ENCODE assay signal across 8 worm cellular contexts in the genomic region with DNA sequence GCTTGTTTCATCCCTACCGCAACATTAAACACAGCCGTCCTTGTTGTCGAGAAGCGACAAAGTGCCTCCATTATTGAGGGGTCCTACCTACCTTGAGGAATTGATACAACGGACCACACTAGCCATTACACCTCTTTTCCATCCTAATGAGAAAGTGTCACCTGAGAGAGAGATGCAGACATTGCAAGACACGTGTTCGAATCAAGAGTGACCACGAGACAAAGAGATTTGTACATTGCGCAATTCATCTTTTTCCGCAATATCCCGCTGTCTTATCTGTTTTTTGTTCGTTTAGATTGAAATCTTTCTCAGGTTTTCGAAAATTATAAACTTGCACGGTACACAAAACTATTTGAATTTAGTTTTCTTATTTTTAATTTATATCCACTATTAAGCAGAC.
A peak's percentile ranks its signal among the peaks of the same experiment; 100 is the strongest.
TF ChIP-seq lines count a peak whose summit lies in the region.

No protein-coding gene starts in this region.

TF ChIP-seq in whole organism, L1 larva, 84 proteins besides CTCF, POLR2A, EP300 and RAD21 (continues in another document):
- TF ChIP-seq rnt-1 (tag; optimal IDR thresholded peaks at IDR 0.05; lab: Kevin White, UChicago) (peak; percentile 79), lin-15B (tag; optimal IDR thresholded peaks at IDR 0.05; lab: Kevin White, UChicago) (no peak), fkh-10 (GFP tag; optimal IDR thresholded peaks at IDR 0.05; lab: Kevin White, UChicago) (no peak), lsy-2 (tag; optimal IDR thresholded peaks at IDR 0.05; lab: Kevin White, UChicago) (peak; percentile 39 to 41), efl-1 (optimal IDR thresholded peaks at IDR 0.05; lab: Kevin White, UChicago) (peak in 1 of 2 experiments; percentile 12), efl-1 (GFP tag; optimal IDR thresholded peaks at IDR 0.05 in 1 of 2; lab: Kevin White, UChicago) (no peak), efl-3 (GFP tag; optimal IDR thresholded peaks at IDR 0.05; lab: Kevin White, UChicago) (no peak), C16A3.4 (tag; optimal IDR thresholded peaks at IDR 0.05; lab: Kevin White, UChicago) (peak; percentile 49), nhr-11 (tag; optimal IDR thresholded peaks at IDR 0.05; lab: Kevin White, UChicago) (no peak), zip-4 (GFP tag; optimal IDR thresholded peaks at IDR 0.05; lab: Kevin White, UChicago) (no peak), nhr-71 (tag; optimal IDR thresholded peaks at IDR 0.05; lab: Kevin White, UChicago) (peak; percentile 87)

TF ChIP-seq in whole organism, L2 larva, 48 proteins besides CTCF, POLR2A, EP300 and RAD21 (continues in another document):
- TF ChIP-seq blmp-1 (tag; optimal IDR thresholded peaks at IDR 0.05; lab: Kevin White, UChicago; ENCODE audit: insufficient read depth), result peak; percentile 1
- no peak for TF ChIP-seq alr-1 (tag; optimal IDR thresholded peaks at IDR 0.05; lab: Kevin White, UChicago)
- no peak for TF ChIP-seq gmeb-1 (tag; optimal IDR thresholded peaks at IDR 0.05; lab: Kevin White, UChicago)
- TF ChIP-seq nhr-23 (tag; optimal IDR thresholded peaks at IDR 0.05; lab: Kevin White, UChicago), result no peak
- no peak for TF ChIP-seq sma-3 (GFP tag; optimal IDR thresholded peaks at IDR 0.05; lab: Kevin White, UChicago)
- TF ChIP-seq ztf-1 (GFP tag; conservative IDR thresholded peaks at IDR 0.05; lab: Robert Waterston, UW), result no peak
- no peak for TF ChIP-seq peb-1 (tag; optimal IDR thresholded peaks at IDR 0.05; lab: Kevin White, UChicago)
- TF ChIP-seq ztf-4 (tag; optimal IDR thresholded peaks at IDR 0.05; lab: Kevin White, UChicago), result peak; percentile 11
- peak; percentile 72 for TF ChIP-seq sma-9 (GFP tag; optimal IDR thresholded peaks at IDR 0.05; lab: Kevin White, UChicago)
- no peak for TF ChIP-seq sma-9 (tag; optimal IDR thresholded peaks at IDR 0.05; lab: Kevin White, UChicago)
- peak; percentile 69 for TF ChIP-seq C34F6.9 (tag; optimal IDR thresholded peaks at IDR 0.05; lab: Kevin White, UChicago)

TF ChIP-seq in whole organism, L3 larva, 47 proteins besides CTCF, POLR2A, EP300 and RAD21 (continues in another document):
- no peak for TF ChIP-seq skn-1 (tag; optimal IDR thresholded peaks at IDR 0.05; lab: Kevin White, UChicago)
- TF ChIP-seq nhr-43 (tag; optimal IDR thresholded peaks at IDR 0.05; lab: Kevin White, UChicago; ENCODE audit: poor library complexity, severe bottlenecking), result peak; percentile 21
- no peak for TF ChIP-seq ceh-28 (tag; optimal IDR thresholded peaks at IDR 0.05; lab: Kevin White, UChicago)
- peak; percentile 18 for TF ChIP-seq nhr-23 (tag; optimal IDR thresholded peaks at IDR 0.05; lab: Kevin White, UChicago)
- TF ChIP-seq elt-2 (tag; optimal IDR thresholded peaks at IDR 0.05; lab: Kevin White, UChicago), result no peak
- TF ChIP-seq mdl-1 (tag; optimal IDR thresholded peaks at IDR 0.05; lab: Kevin White, UChicago), result peak; percentile 40
- peak; percentile 87 for TF ChIP-seq lin-39 (tag; optimal IDR thresholded peaks at IDR 0.05; lab: Kevin White, UChicago)
- TF ChIP-seq unc-39 (tag; optimal IDR thresholded peaks at IDR 0.05; lab: Kevin White, UChicago), result no peak
- no peak for TF ChIP-seq nhr-237 (tag; optimal IDR thresholded peaks at IDR 0.05; lab: Kevin White, UChicago)
- peak; percentile 73 for TF ChIP-seq elt-1 (tag; optimal IDR thresholded peaks at IDR 0.05; lab: Kevin White, UChicago)
- TF ChIP-seq mml-1 (tag; optimal IDR thresholded peaks at IDR 0.05; lab: Kevin White, UChicago), result no peak

TF ChIP-seq in whole organism, L4 larva, 104 proteins besides CTCF, POLR2A, EP300 and RAD21:
- TF ChIP-seq nhr-77 (tag; optimal IDR thresholded peaks at IDR 0.05; lab: Kevin White, UChicago) (no peak), mxl-3 (GFP tag; optimal IDR thresholded peaks at IDR 0.05; lab: Kevin White, UChicago) (peak; percentile 92), hlh-30 (tag; optimal IDR thresholded peaks at IDR 0.05; lab: Kevin White, UChicago; ENCODE audit: insufficient read depth) (peak; percentile 95), F44E2.7 (GFP tag; IDR thresholded peaks at IDR 0.05; lab: Robert Waterston, UW) (no peak), nhr-11 (tag; optimal IDR thresholded peaks at IDR 0.05; lab: Kevin White, UChicago) (peak; percentile 53), daf-16 (GFP tag; optimal IDR thresholded peaks at IDR 0.05; lab: Kevin White, UChicago) (peak in 1 of 2 experiments; percentile 2), daf-16 (tag; optimal IDR thresholded peaks at IDR 0.05; lab: Kevin White, UChicago) (no peak), mdl-1 (tag; optimal IDR thresholded peaks at IDR 0.05; lab: Kevin White, UChicago) (peak in 1 of 2 experiments; percentile 81), hlh-11 (tag; optimal IDR thresholded peaks at IDR 0.05; lab: Kevin White, UChicago) (peak; percentile 63), nhr-28 (tag; optimal IDR thresholded peaks at IDR 0.05; lab: Kevin White, UChicago) (peak; percentile 26)
TF ChIP-seq in whole organism, L4 larva: peak in this region for 7.

TF ChIP-seq in whole organism, late embryonic, 69 proteins besides CTCF, POLR2A, EP300 and RAD21 (continues in another document):
- TF ChIP-seq ceh-31 (tag; optimal IDR thresholded peaks at IDR 0.05; lab: Kevin White, UChicago) (no peak), nhr-232 (tag; optimal IDR thresholded peaks at IDR 0.05; lab: Kevin White, UChicago) (no peak), ztf-16 (tag; optimal IDR thresholded peaks at IDR 0.05; lab: Kevin White, UChicago) (no peak), ref-2 (tag; optimal IDR thresholded peaks at IDR 0.05; lab: Kevin White, UChicago) (peak; percentile 68), rnt-1 (tag; optimal IDR thresholded peaks at IDR 0.05; lab: Kevin White, UChicago) (peak; percentile 72), ceh-34 (tag; optimal IDR thresholded peaks at IDR 0.05; lab: Kevin White, UChicago) (peak; percentile 42), unc-55 (GFP tag; optimal IDR thresholded peaks at IDR 0.05; lab: Kevin White, UChicago) (peak; percentile 83), nhr-11 (tag; optimal IDR thresholded peaks at IDR 0.05; lab: Kevin White, UChicago) (no peak), pros-1 (tag; optimal IDR thresholded peaks at IDR 0.05; lab: Kevin White, UChicago) (no peak), lin-11 (tag; optimal IDR thresholded peaks at IDR 0.05; lab: Kevin White, UChicago) (no peak), ceh-48 (tag; optimal IDR thresholded peaks at IDR 0.05; lab: Kevin White, UChicago) (no peak), K02D7.2 (tag; optimal IDR thresholded peaks at IDR 0.05; lab: Kevin White, UChicago) (no peak)

TF ChIP-seq in whole organism, midembryonic, 9 proteins besides CTCF, POLR2A, EP300 and RAD21:
- peak; percentile 88 for TF ChIP-seq cog-1 (tag; optimal IDR thresholded peaks at IDR 0.05; lab: Kevin White, UChicago)
- TF ChIP-seq tab-1 (GFP tag; IDR thresholded peaks at IDR 0.05; lab: Robert Waterston, UW), result no peak
- TF ChIP-seq ztf-29 (GFP tag; IDR thresholded peaks at IDR 0.05; lab: Robert Waterston, UW), result no peak
- TF ChIP-seq flt-1 (GFP tag; IDR thresholded peaks at IDR 0.05; lab: Robert Waterston, UW), result no peak
- no peak for TF ChIP-seq ztf-23 (GFP tag; IDR thresholded peaks at IDR 0.05; lab: Robert Waterston, UW)

TF ChIP-seq in whole organism, mixed stage, embryonic, 35 proteins besides CTCF, POLR2A, EP300 and RAD21 (continues in another document):
- peak; percentile 72 for TF ChIP-seq zip-8 (tag; optimal IDR thresholded peaks at IDR 0.05; lab: Kevin White, UChicago)
- no peak for TF ChIP-seq cnd-1 (tag; optimal IDR thresholded peaks at IDR 0.05; lab: Kevin White, UChicago)
- peak; percentile 23 for TF ChIP-seq ces-1 (GFP tag; optimal IDR thresholded peaks at IDR 0.05; lab: Kevin White, UChicago)
- no peak for TF ChIP-seq flh-1 (GFP tag; optimal IDR thresholded peaks at IDR 0.05; lab: Kevin White, UChicago)
- TF ChIP-seq drap-1 (GFP tag; optimal IDR thresholded peaks at IDR 0.05; lab: Kevin White, UChicago), result no peak
- TF ChIP-seq ceh-39 (tag; optimal IDR thresholded peaks at IDR 0.05; lab: Kevin White, UChicago), result no peak
- TF ChIP-seq unc-62 (GFP tag; optimal IDR thresholded peaks at IDR 0.05; lab: Kevin White, UChicago), result peak; percentile 84
- TF ChIP-seq hlh-1 (tag; optimal IDR thresholded peaks at IDR 0.05; lab: Kevin White, UChicago), result peak; percentile 97
- TF ChIP-seq blmp-1 (tag; optimal IDR thresholded peaks at IDR 0.05; lab: Kevin White, UChicago), result no peak
- no peak for TF ChIP-seq lin-32 (GFP tag; optimal IDR thresholded peaks at IDR 0.05; lab: Kevin White, UChicago)
- TF ChIP-seq nhr-2 (tag; optimal IDR thresholded peaks at IDR 0.05; lab: Kevin White, UChicago), result peak; percentile 88
- peak; percentile 94 for TF ChIP-seq elt-1 (tag; optimal IDR thresholded peaks at IDR 0.05; lab: Kevin White, UChicago; ENCODE audit: borderline replicate concordance, insufficient read depth)
- no peak for TF ChIP-seq unc-39 (tag; optimal IDR thresholded peaks at IDR 0.05; lab: Kevin White, UChicago)
- no peak for TF ChIP-seq tbx-8 (GFP tag; optimal IDR thresholded peaks at IDR 0.05; lab: Kevin White, UChicago)
- TF ChIP-seq ceh-83 (GFP tag; optimal IDR thresholded peaks at IDR 0.05; lab: Kevin White, UChicago), result no peak
- no peak for TF ChIP-seq mab-5 (tag; optimal IDR thresholded peaks at IDR 0.05; lab: Kevin White, UChicago)
- no peak for TF ChIP-seq nhr-28 (tag; optimal IDR thresholded peaks at IDR 0.05; lab: Kevin White, UChicago)

TF ChIP-seq in whole organism, young adult, 124 proteins besides CTCF, POLR2A, EP300 and RAD21:
- TF ChIP-seq unc-62 (GFP tag; optimal IDR thresholded peaks at IDR 0.05; lab: Kevin White, UChicago) (peak; percentile 1), cebp-1 (GFP tag; IDR thresholded peaks at IDR 0.05; lab: Robert Waterston, UW) (no peak), cebp-1 (tag; optimal IDR thresholded peaks at IDR 0.05; lab: Kevin White, UChicago) (peak; percentile 79), mel-28 (tag; optimal IDR thresholded peaks at IDR 0.05; lab: Kevin White, UChicago; ENCODE audit: borderline replicate concordance) (no peak), dpff-1 (tag; optimal IDR thresholded peaks at IDR 0.05; lab: Kevin White, UChicago) (no peak)
